Fruit fly (Drosophila melanogaster) whole organism, embryonic: ENCODE measurements around the gene CG13074.
A peak's percentile ranks its signal among the peaks of the same experiment; 100 is the strongest.

ENCODE experiments used
- Abd-B ChIP-seq: fragments of 200-800 bp; sonication (Bioruptor generic); optimal IDR thresholded peaks from 2 replicates; lab custom pipeline; 2018; ENCODE audit warnings: missing biosample characterization, mild to moderate bottlenecking, missing genetic modification characterization, moderate library complexity
- Adf1 ChIP-seq: fragments of 200-800 bp; sonication (Bioruptor generic); IDR thresholded peaks from 2 replicates; pipeline ENCODE4 v1.3.6; 2022; ENCODE audit warnings: missing biosample characterization, missing genetic modification characterization
- Antp ChIP-seq: fragments of 200-800 bp; sonication (Bioruptor generic); optimal IDR thresholded peaks from 3 replicates; lab custom pipeline; 2016; ENCODE audit warnings: missing biosample characterization, missing genetic modification characterization
- Atf-2 ChIP-seq: fragments of 200-800 bp; sonication (Bioruptor generic); optimal IDR thresholded peaks from 2 replicates; lab custom pipeline; 2016; ENCODE audit warnings: missing biosample characterization, missing genetic modification characterization
- CG10267 ChIP-seq: fragments of 200-800 bp; sonication (Bioruptor generic); optimal IDR thresholded peaks from 2 replicates; lab custom pipeline; 2018; ENCODE audit warnings: missing biosample characterization, mild to moderate bottlenecking, missing genetic modification characterization, moderate library complexity
- CG11093 ChIP-seq: fragments of 200-800 bp; sonication (Bioruptor generic); IDR thresholded peaks from 3 replicates; pipeline ENCODE4 v1.3.6; 2022; ENCODE audit warnings: missing biosample characterization, missing genetic modification characterization
- CG11723 ChIP-seq: fragments of 200-800 bp; sonication (Bioruptor generic); optimal IDR thresholded peaks from 2 replicates; lab custom pipeline; 2017; ENCODE audit warnings: missing biosample characterization, mild to moderate bottlenecking, missing genetic modification characterization
- CG15601 ChIP-seq: fragments of 200-800 bp; sonication (Bioruptor generic); optimal IDR thresholded peaks from 3 replicates; lab custom pipeline; 2019; ENCODE audit warnings: missing biosample characterization, mild to moderate bottlenecking, missing genetic modification characterization, moderate library complexity
- CG1832 ChIP-seq: fragments of 200-800 bp; sonication (Bioruptor generic); optimal IDR thresholded peaks from 2 replicates; lab custom pipeline; 2017; ENCODE audit warnings: missing biosample characterization, mild to moderate bottlenecking, missing genetic modification characterization, inconsistent platforms
- CG34224 ChIP-seq: fragments of 200-800 bp; sonication (Bioruptor generic); IDR thresholded peaks from 3 replicates; pipeline ENCODE4 v1.3.6; 2022; ENCODE audit warnings: missing biosample characterization, missing genetic modification characterization; ENCODE audit not compliant: partially characterized antibody
- CG4328 ChIP-seq: fragments of 200-800 bp; sonication (Bioruptor generic); optimal IDR thresholded peaks from 3 replicates; lab custom pipeline; 2017; ENCODE audit warnings: missing biosample characterization, missing genetic modification reagents, missing genetic modification characterization
- CG5245 ChIP-seq: fragments of 200-800 bp; sonication (Bioruptor generic); optimal IDR thresholded peaks from 3 replicates; lab custom pipeline; 2016; ENCODE audit warnings: missing biosample characterization, missing genetic modification characterization
- CG6254 ChIP-seq: fragments of 200-800 bp; sonication (Bioruptor generic); optimal IDR thresholded peaks from 3 replicates; lab custom pipeline; 2017; ENCODE audit warnings: mild to moderate bottlenecking, missing biosample characterization, missing genetic modification reagents, missing genetic modification characterization
- CG7839 ChIP-seq: fragments of 200-800 bp; sonication (Bioruptor generic); optimal IDR thresholded peaks from 3 replicates; lab custom pipeline; 2018; ENCODE audit warnings: missing biosample characterization, mild to moderate bottlenecking, missing genetic modification characterization, moderate library complexity
- CG9876 ChIP-seq: fragments of 200-800 bp; sonication (Bioruptor generic); optimal IDR thresholded peaks from 2 replicates; lab custom pipeline; 2016; ENCODE audit warnings: missing biosample characterization, missing genetic modification characterization
- CG9932 ChIP-seq: fragments of 200-800 bp; sonication (Bioruptor generic); IDR thresholded peaks from 2 replicates; pipeline ENCODE4 v1.3.6; 2022; ENCODE audit warnings: missing biosample characterization, missing genetic modification characterization
- CHES-1-like ChIP-seq: fragments of 200-800 bp; sonication (Bioruptor generic); optimal IDR thresholded peaks from 2 replicates; lab custom pipeline; 2016; ENCODE audit warnings: missing biosample characterization, missing genetic modification characterization
- D19B ChIP-seq: fragments of 200-800 bp; sonication (Bioruptor generic); optimal IDR thresholded peaks from 2 replicates; lab custom pipeline; 2017; ENCODE audit warnings: missing biosample characterization, mild to moderate bottlenecking, missing genetic modification characterization
- Dfd ChIP-seq, 2 experiments: fragments of >200 bp; optimal IDR thresholded peaks; 2 replicates each; lab custom pipeline; 2017; ENCODE audit warnings: missing biosample characterization in 2 of 2, missing genetic modification characterization in 2 of 2
- Doc3 ChIP-seq: fragments of 200-800 bp; sonication (Bioruptor generic); IDR thresholded peaks from 3 replicates; pipeline ENCODE4 v1.3.6; 2022; ENCODE audit warnings: missing biosample characterization, missing genetic modification characterization; ENCODE audit not compliant: partially characterized antibody
- Fer1 ChIP-seq: fragments of 200-800 bp; sonication (Bioruptor generic); optimal IDR thresholded peaks from 2 replicates; lab custom pipeline; 2017; ENCODE audit warnings: missing biosample characterization, mild to moderate bottlenecking, missing genetic modification characterization
- Hr51 ChIP-seq, 2 experiments: fragments of 200-800 bp; sonication (Bioruptor generic); optimal IDR thresholded peaks; 2 replicates in 1 of 2; 3 replicates in 1 of 2; lab custom pipeline; 2016 to 2018; ENCODE audit warnings: missing biosample characterization in 2 of 2, missing genetic modification characterization in 2 of 2, mild to moderate bottlenecking in 1 of 2, moderate library complexity in 1 of 2
- Hr78 ChIP-seq, 2 experiments: fragments of 200-800 bp in 1 of 2; fragments of >200 bp in 1 of 2; sonication (Bioruptor generic) in 1 of 2; optimal IDR thresholded peaks; 2 replicates each; lab custom pipeline; 2017 to 2019; ENCODE audit warnings: missing biosample characterization in 2 of 2, missing genetic modification characterization in 2 of 2, mild to moderate bottlenecking in 1 of 2, moderate library complexity in 1 of 2
- Lhr ChIP-seq: fragments of 200-800 bp; sonication (Bioruptor generic); optimal IDR thresholded peaks from 3 replicates; lab custom pipeline; 2017; ENCODE audit warnings: mild to moderate bottlenecking, missing biosample characterization, missing genetic modification reagents, missing genetic modification characterization
- MESR4 ChIP-seq: fragments of 200-800 bp; sonication (Bioruptor generic); optimal IDR thresholded peaks from 2 replicates; lab custom pipeline; 2018; ENCODE audit warnings: missing biosample characterization, mild to moderate bottlenecking, missing genetic modification characterization, moderate library complexity
- MTF-1 ChIP-seq: fragments of 200-800 bp; sonication (Bioruptor generic); optimal IDR thresholded peaks from 2 replicates; lab custom pipeline; 2018; ENCODE audit warnings: missing biosample characterization, mild to moderate bottlenecking, missing genetic modification characterization, borderline replicate concordance
- Mad ChIP-seq: fragments of 200-800 bp; sonication (Bioruptor generic); optimal IDR thresholded peaks from 2 replicates; lab custom pipeline; 2016; ENCODE audit warnings: missing biosample characterization, missing genetic modification characterization
- Ptx1 ChIP-seq: fragments of 200-800 bp; sonication (Bioruptor generic); IDR thresholded peaks from 2 replicates; pipeline ENCODE4 v1.3.6; 2022; ENCODE audit warnings: missing biosample characterization, missing genetic modification characterization
- al ChIP-seq: fragments of 200-800 bp; sonication (Bioruptor generic); IDR thresholded peaks from 2 replicates; pipeline ENCODE4 v1.3.6; 2022; ENCODE audit warnings: missing biosample characterization, missing genetic modification characterization
- cad ChIP-seq: fragments of >200 bp; optimal IDR thresholded peaks from 2 replicates; lab custom pipeline; 2017; ENCODE audit warnings: missing biosample characterization, missing genetic modification characterization
- croc ChIP-seq: fragments of 200-800 bp; sonication (Bioruptor generic); conservative IDR thresholded peaks from 3 replicates; pipeline ENCODE4 v1.3.6; 2022; ENCODE audit warnings: missing biosample characterization, missing genetic modification characterization
- disco-r ChIP-seq: fragments of 200-800 bp; sonication (Bioruptor generic); optimal IDR thresholded peaks from 2 replicates; lab custom pipeline; 2016; ENCODE audit warnings: missing biosample characterization, missing genetic modification characterization
- en ChIP-seq: fragments of 200-800 bp; sonication (Bioruptor generic); optimal IDR thresholded peaks from 2 replicates; lab custom pipeline; 2016; ENCODE audit warnings: missing biosample characterization, missing genetic modification characterization
- exex ChIP-seq: fragments of 200-800 bp; sonication (Bioruptor generic); optimal IDR thresholded peaks from 4 replicates; lab custom pipeline; 2018; ENCODE audit warnings: missing biosample characterization, mild to moderate bottlenecking, missing genetic modification characterization, moderate library complexity
- fu2 ChIP-seq: fragments of 200-800 bp; sonication (Bioruptor generic); optimal IDR thresholded peaks from 2 replicates; lab custom pipeline; 2016; ENCODE audit warnings: missing biosample characterization, missing genetic modification characterization
- gce ChIP-seq: fragments of 200-800 bp; sonication (Bioruptor generic); IDR thresholded peaks from 3 replicates; pipeline ENCODE4 v1.3.6; 2022; ENCODE audit warnings: missing biosample characterization, missing genetic modification characterization
- gcm2 ChIP-seq: fragments of 200-800 bp; sonication (Bioruptor generic); optimal IDR thresholded peaks from 2 replicates; lab custom pipeline; 2016; ENCODE audit warnings: missing biosample characterization, missing genetic modification characterization
- gfzf ChIP-seq: fragments of 200-800 bp; sonication (Bioruptor generic); optimal IDR thresholded peaks from 2 replicates; lab custom pipeline; 2016; ENCODE audit warnings: missing biosample characterization, mild to moderate bottlenecking, missing genetic modification characterization, moderate library complexity
- grau ChIP-seq: fragments of 200-800 bp; optimal IDR thresholded peaks from 3 replicates; lab custom pipeline; 2019; ENCODE audit warnings: missing biosample characterization, mild to moderate bottlenecking, missing genetic modification characterization, moderate library complexity
- hb ChIP-seq: fragments of 200-800 bp; sonication (Bioruptor generic); IDR thresholded peaks from 3 replicates; pipeline ENCODE4 v1.3.6; 2022; ENCODE audit warnings: missing biosample characterization, missing genetic modification characterization; ENCODE audit not compliant: partially characterized antibody
- lbe ChIP-seq: fragments of 200-800 bp; sonication (Bioruptor generic); optimal IDR thresholded peaks from 2 replicates; lab custom pipeline; 2016; ENCODE audit warnings: missing biosample characterization, mild to moderate bottlenecking, missing genetic modification characterization
- pita ChIP-seq: fragments of 200-800 bp; sonication (Bioruptor generic); optimal IDR thresholded peaks from 2 replicates; lab custom pipeline; 2017; ENCODE audit warnings: missing biosample characterization, mild to moderate bottlenecking, missing genetic modification characterization
- pum ChIP-seq: fragments of 200-800 bp; sonication (Bioruptor generic); optimal IDR thresholded peaks from 2 replicates; lab custom pipeline; 2016; ENCODE audit warnings: missing biosample characterization, missing genetic modification characterization
- salm ChIP-seq: fragments of 200-800 bp; sonication (Bioruptor generic); optimal IDR thresholded peaks from 2 replicates; lab custom pipeline; 2018; ENCODE audit warnings: missing biosample characterization, mild to moderate bottlenecking, missing genetic modification characterization
- scrt ChIP-seq: fragments of 200-800 bp; sonication (Bioruptor generic); optimal IDR thresholded peaks from 2 replicates; lab custom pipeline; 2018; ENCODE audit warnings: missing biosample characterization, mild to moderate bottlenecking, missing genetic modification characterization, moderate library complexity
- seq ChIP-seq: fragments of 200-800 bp; sonication (Bioruptor generic); IDR thresholded peaks from 2 replicates; pipeline ENCODE4 v1.3.6; 2022; ENCODE audit warnings: missing biosample characterization, missing genetic modification characterization
- stwl ChIP-seq: fragments of 200-800 bp; sonication (Bioruptor generic); optimal IDR thresholded peaks from 3 replicates; lab custom pipeline; 2018; ENCODE audit warnings: missing biosample characterization, mild to moderate bottlenecking, missing genetic modification characterization, moderate library complexity
- unc-4 ChIP-seq: fragments of 200-800 bp; sonication (Bioruptor generic); IDR thresholded peaks from 2 replicates; pipeline ENCODE4 v1.3.6; 2022; ENCODE audit warnings: missing biosample characterization, missing genetic modification characterization; ENCODE audit not compliant: partially characterized antibody
- wek ChIP-seq: fragments of 200-800 bp; sonication (Bioruptor generic); optimal IDR thresholded peaks from 3 replicates; lab custom pipeline; 2018; ENCODE audit warnings: missing biosample characterization, mild to moderate bottlenecking, missing genetic modification characterization, moderate library complexity
- wor ChIP-seq: fragments of 200-800 bp; sonication (Bioruptor generic); IDR thresholded peaks from 2 replicates; pipeline ENCODE4 v1.3.6; 2022; ENCODE audit warnings: missing biosample characterization, missing genetic modification characterization
- yki ChIP-seq: fragments of >200 bp; optimal IDR thresholded peaks from 3 replicates; lab custom pipeline; 2018

Gene CG13074

dm6 chr3L:16128481-16128972 lies 31.2 kb upstream of the CG13074 start, which contains the start of gene Pgm1 (continued):
- TF ChIP-seq Dfd (GFP tag; optimal IDR thresholded peaks at IDR 0.05; lab: Kevin White, UChicago), result no peak
- TF ChIP-seq CG11093, result peak; percentile 36; the same call in 2 of the 3 replicates
- peak; percentile 69 for TF ChIP-seq CG5245 (GFP tag; lab: Kevin White, UChicago)
- peak; percentile 45 for TF ChIP-seq CG6254 (GFP tag; lab: Kevin White, UChicago)
- peak; percentile 89 for TF ChIP-seq Fer1 (GFP tag; lab: Kevin White, UChicago)
- TF ChIP-seq Ptx1 (GFP tag; lab: Robert Waterston, UW), result peak; percentile 82
- TF ChIP-seq hb (GFP tag; lab: Robert Waterston, UW), result no peak
- TF ChIP-seq al (GFP tag; lab: Robert Waterston, UW), result peak; percentile 66
- peak; percentile 76 for TF ChIP-seq CG11723
- TF ChIP-seq scrt (GFP tag; lab: Kevin White, UChicago), result peak; percentile 80
- peak; percentile 80 for TF ChIP-seq grau
- peak; percentile 73 for TF ChIP-seq wek (GFP tag; lab: Kevin White, UChicago)
- TF ChIP-seq fu2 (GFP tag; lab: Kevin White, UChicago), result peak; percentile 85
- peak; percentile 53 for TF ChIP-seq wor (GFP tag; lab: Robert Waterston, UW)
- TF ChIP-seq CHES-1-like (GFP tag; lab: Kevin White, UChicago), result peak; percentile 95
- TF ChIP-seq CG7839 (tag; lab: Kevin White, UChicago), result peak; percentile 84
- peak; percentile 63 for TF ChIP-seq salm (tag; lab: Kevin White, UChicago)
- TF ChIP-seq seq, result peak; percentile 70
- peak; percentile 83 for TF ChIP-seq lbe
- peak; percentile 77; the same call in 2 of the 3 replicates for TF ChIP-seq gce (GFP tag; lab: Robert Waterston, UW)
- TF ChIP-seq gcm2, result peak; percentile 87
- TF ChIP-seq unc-4 (GFP tag; lab: Robert Waterston, UW), result no peak
- TF ChIP-seq CG34224 (GFP tag; lab: Robert Waterston, UW), result 0 out of 3 replicates have a peak, but pooled peaks have one; percentile 31
- peak; percentile 97 for TF ChIP-seq exex (tag; lab: Kevin White, UChicago)
- peak; percentile 51 for TF ChIP-seq CG15601 (tag; lab: Kevin White, UChicago)
- peak; percentile 42 for TF ChIP-seq MESR4 (GFP tag; lab: Kevin White, UChicago)
- no peak for TF ChIP-seq Abd-B (GFP tag; lab: Kevin White, UChicago)
- TF ChIP-seq yki (lab: Kevin White, UChicago), result no peak
- TF ChIP-seq Hr78 (GFP tag; optimal IDR thresholded peaks at IDR 0.05; lab: Kevin White, UChicago), result peak in 1 of 2 experiments; percentile 80
- no peak; the same call in 1 of the 2 replicates for TF ChIP-seq CG9932 (GFP tag; lab: Robert Waterston, UW)
- peak; percentile 89 for TF ChIP-seq Atf-2 (GFP tag; lab: Kevin White, UChicago)
- TF ChIP-seq Doc3 (GFP tag; lab: Robert Waterston, UW), result no peak
- TF ChIP-seq cad (GFP tag; lab: Kevin White, UChicago), result no peak
- peak; percentile 90 for TF ChIP-seq disco-r (GFP tag; lab: Kevin White, UChicago)
- TF ChIP-seq Antp (GFP tag; lab: Kevin White, UChicago), result peak; percentile 94
- no peak for TF ChIP-seq Lhr
- TF ChIP-seq Adf1 (GFP tag; lab: Robert Waterston, UW), result peak; percentile 39; the same call in 1 of the 2 replicates
- TF ChIP-seq D19B (GFP tag; lab: Kevin White, UChicago), result peak; percentile 74
- peak; percentile 86 for TF ChIP-seq pum

DNA sequence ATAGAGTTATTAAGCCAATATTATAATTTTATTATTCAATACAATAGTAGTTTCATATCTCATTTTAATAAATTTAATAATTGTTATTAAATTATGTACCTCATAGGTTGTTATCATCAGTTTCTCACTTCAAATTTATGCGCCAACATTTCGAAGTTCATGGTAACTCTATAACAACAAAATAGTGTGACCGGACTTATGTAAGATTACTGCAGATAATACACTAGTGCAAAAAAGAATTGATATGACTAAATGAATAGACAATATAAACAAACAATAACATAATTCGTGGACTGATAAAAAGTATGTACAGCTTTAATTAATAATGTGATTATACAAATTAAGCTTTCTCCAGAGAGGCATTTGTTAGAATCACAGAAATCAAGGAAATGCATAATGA lies 24.5 kb upstream of the CG13074 start, which contains the start of gene Strump:
Gene Strump (plus strand): TSS at position 212 of the 400 bp plus-strand sequence.
- TF ChIP-seq CG1832, result no peak
- no peak for TF ChIP-seq croc
- no peak for TF ChIP-seq MTF-1 (GFP tag; lab: Kevin White, UChicago)
- TF ChIP-seq stwl (tag; lab: Kevin White, UChicago), result peak; percentile 88
- peak; percentile 81 for TF ChIP-seq gfzf (GFP tag; lab: Kevin White, UChicago)
- no peak for TF ChIP-seq CG4328 (GFP tag; lab: Kevin White, UChicago)
- no peak for TF ChIP-seq en (GFP tag; lab: Kevin White, UChicago)
- TF ChIP-seq lbe, result peak; percentile 42
- TF ChIP-seq Hr51 (GFP tag; optimal IDR thresholded peaks at IDR 0.05; lab: Kevin White, UChicago), result no peak
- no peak for TF ChIP-seq CG9876 (GFP tag; lab: Kevin White, UChicago)
- TF ChIP-seq pita (GFP tag; lab: Kevin White, UChicago), result no peak
- TF ChIP-seq Mad (GFP tag; lab: Kevin White, UChicago), result no peak
- TF ChIP-seq CG10267 (tag; lab: Kevin White, UChicago), result peak; percentile 39
